Worm (Caenorhabditis elegans): ENCODE results near the gene Y45F3A.1.

Gene Y45F3A.1

ce11 chrIII:10534191-10534590 lies 27.5 kb downstream of the Y45F3A.1 start (continued):
- TF ChIP-seq dve-1 (tag; optimal IDR thresholded peaks at IDR 0.05; ENCODE audit: insufficient read depth): peak; percentile 70
- TF ChIP-seq mes-2 (tag; optimal IDR thresholded peaks at IDR 0.05; ENCODE audit: poor library complexity, severe bottlenecking): peak; percentile 43
- TF ChIP-seq F26F4.8 (GFP tag; conservative IDR thresholded peaks at IDR 0.05): no peak
- TF ChIP-seq nhr-42 (GFP tag; IDR thresholded peaks at IDR 0.05): peak; percentile 57; the same call in 1 of the 2 replicates
- TF ChIP-seq lin-13 (GFP tag; optimal IDR thresholded peaks at IDR 0.05): peak; percentile 34
- no peak; the same call in 1 of the 2 replicates for TF ChIP-seq lin-38 (GFP tag; IDR thresholded peaks at IDR 0.05)
- no peak for TF ChIP-seq egl-27 (tag; optimal IDR thresholded peaks at IDR 0.05)
- TF ChIP-seq dpl-1 (GFP tag; optimal IDR thresholded peaks at IDR 0.05): no peak
- TF ChIP-seq unc-62 (GFP tag; optimal IDR thresholded peaks at IDR 0.05 in 1 of 2): no peak
- TF ChIP-seq unc-62 (tag; optimal IDR thresholded peaks at IDR 0.05): no peak
- no peak for TF ChIP-seq fos-1 (tag; optimal IDR thresholded peaks at IDR 0.05)
- TF ChIP-seq lin-1 (GFP tag; IDR thresholded peaks at IDR 0.05): 0 out of 2 replicates have a peak, but pooled peaks have one; percentile 23
- no peak for TF ChIP-seq ceh-44 (GFP tag; IDR thresholded peaks at IDR 0.05)
- TF ChIP-seq Y5F2A.4 (GFP tag; optimal IDR thresholded peaks at IDR 0.05): no peak
- TF ChIP-seq vab-7 (GFP tag; IDR thresholded peaks at IDR 0.05): no peak
- TF ChIP-seq egl-43 (GFP tag; IDR thresholded peaks at IDR 0.05): no peak
- TF ChIP-seq zip-2 (tag; optimal IDR thresholded peaks at IDR 0.05): no peak
- TF ChIP-seq nhr-28 (tag; optimal IDR thresholded peaks at IDR 0.05): peak; percentile 87
- peak; percentile 82 for TF ChIP-seq php-3 (GFP tag; IDR thresholded peaks at IDR 0.05)
- peak; percentile 64; the same call in 1 of the 2 replicates for TF ChIP-seq arid-1 (GFP tag; conservative IDR thresholded peaks at IDR 0.05)
- peak; percentile 61; the same call in 1 of the 2 replicates for TF ChIP-seq nhr-41 (GFP tag; IDR thresholded peaks at IDR 0.05)
- peak; percentile 45 for TF ChIP-seq nhr-48 (tag; optimal IDR thresholded peaks at IDR 0.05)
- TF ChIP-seq lsy-2 (tag; optimal IDR thresholded peaks at IDR 0.05): no peak
- TF ChIP-seq aly-2 (tag; optimal IDR thresholded peaks at IDR 0.05): no peak
- no peak for TF ChIP-seq lin-39 (tag; optimal IDR thresholded peaks at IDR 0.05)
- TF ChIP-seq mxl-2 (GFP tag; conservative IDR thresholded peaks at IDR 0.05): peak; percentile 73
- peak; percentile 59; the same call in 1 of the 2 replicates for TF ChIP-seq zfp-3 (GFP tag; conservative IDR thresholded peaks at IDR 0.05)
- peak; percentile 28 for TF ChIP-seq nhr-77 (tag; optimal IDR thresholded peaks at IDR 0.05)
- no peak for TF ChIP-seq unc-130 (GFP tag; optimal IDR thresholded peaks at IDR 0.05)
- TF ChIP-seq tag-97 (GFP tag; IDR thresholded peaks at IDR 0.05): no peak
- no peak for TF ChIP-seq daf-16 (GFP tag; optimal IDR thresholded peaks at IDR 0.05)
- peak; percentile 41 for TF ChIP-seq daf-16 (tag; optimal IDR thresholded peaks at IDR 0.05)
- TF ChIP-seq pqm-1 (tag; optimal IDR thresholded peaks at IDR 0.05): peak; percentile 35

DNA sequence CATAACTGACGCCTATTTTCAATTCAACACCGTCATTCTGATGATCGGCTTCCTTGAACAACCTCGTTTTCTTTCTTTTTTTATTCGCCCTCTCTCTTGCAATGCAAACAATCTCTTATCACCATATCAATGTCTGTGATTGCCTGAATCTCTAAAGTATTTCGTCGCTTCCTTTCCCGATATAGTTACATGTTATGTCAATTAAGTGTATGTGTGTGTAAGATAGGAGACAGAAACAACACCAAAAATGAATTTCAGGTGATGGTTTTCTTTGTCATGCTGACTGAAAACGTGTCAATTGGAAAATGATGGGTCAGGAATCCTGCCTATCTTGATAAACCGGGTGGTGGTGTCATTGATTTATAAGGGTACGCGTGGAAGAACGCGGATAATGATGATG lies 28.4 kb downstream of the Y45F3A.1 start:
- TF ChIP-seq nhr-41 (GFP tag; IDR thresholded peaks at IDR 0.05) (peak; percentile 11; the same call in 1 of the 2 replicates), saeg-2 (GFP tag; IDR thresholded peaks at IDR 0.05) (no peak), lin-29 (GFP tag; IDR thresholded peaks at IDR 0.05) (no peak), ceh-62 (tag; optimal IDR thresholded peaks at IDR 0.05) (no peak), lin-39 (tag; optimal IDR thresholded peaks at IDR 0.05) (no peak), nhr-42 (GFP tag; IDR thresholded peaks at IDR 0.05) (no peak), sdz-12 (GFP tag; optimal IDR thresholded peaks at IDR 0.05) (no peak), nhr-11 (tag; optimal IDR thresholded peaks at IDR 0.05) (no peak), zfp-2 (tag; optimal IDR thresholded peaks at IDR 0.05) (no peak), madf-9 (GFP tag; conservative IDR thresholded peaks at IDR 0.05) (no peak), lsy-2 (tag; optimal IDR thresholded peaks at IDR 0.05) (peak in 1 of 2 experiments; percentile 38), Y5F2A.4 (GFP tag; optimal IDR thresholded peaks at IDR 0.05) (no peak), snpc-4 (tag; optimal IDR thresholded peaks at IDR 0.05) (no peak), ctbp-1 (GFP tag; IDR thresholded peaks at IDR 0.05) (no peak), F10B5.3 (tag; optimal IDR thresholded peaks at IDR 0.05) (no peak), Y48G9A.11 (GFP tag; IDR thresholded peaks at IDR 0.05) (no peak), daf-16 (GFP tag; optimal IDR thresholded peaks at IDR 0.05) (peak in 1 of 2 experiments; percentile 35), daf-16 (tag; optimal IDR thresholded peaks at IDR 0.05) (peak; percentile 87), php-3 (GFP tag; IDR thresholded peaks at IDR 0.05) (peak; percentile 48), zip-11 (GFP tag; IDR thresholded peaks at IDR 0.05) (no peak), F44E2.7 (GFP tag; IDR thresholded peaks at IDR 0.05) (no peak), ceh-28 (tag; optimal IDR thresholded peaks at IDR 0.05) (no peak), aly-2 (tag; optimal IDR thresholded peaks at IDR 0.05) (no peak), F26F4.8 (GFP tag; conservative IDR thresholded peaks at IDR 0.05) (no peak), mxl-2 (GFP tag; conservative IDR thresholded peaks at IDR 0.05) (no peak), cey-2 (tag; optimal IDR thresholded peaks at IDR 0.05; ENCODE audit: borderline replicate concordance, insufficient read depth) (no peak), gei-8 (GFP tag; optimal IDR thresholded peaks at IDR 0.05) (no peak), set-16 (GFP tag; IDR thresholded peaks at IDR 0.05) (no peak)
